Worm (Caenorhabditis elegans) whole organism, L1 larva: Measurements from ENCODE around the gene Y50E8A.2.

Experiments used
- C16A3.4 ChIP-seq: fragments of 150-350 bp; optimal IDR thresholded peaks from 2 replicates; lab custom pipeline; 2014; ENCODE audit warnings: missing biosample characterization, missing genetic modification characterization
- alr-1 ChIP-seq: fragments of 200-800 bp; sonication (Bioruptor generic); optimal IDR thresholded peaks from 2 replicates; lab custom pipeline; 2018; ENCODE audit warnings: borderline replicate concordance, mild to moderate bottlenecking, missing genetic modification characterization, missing compliant biosample characterization
- ama-1 ChIP-seq: fragments of 150-350 bp; optimal IDR thresholded peaks from 2 replicates; lab custom pipeline; 2014
- ceh-8 ChIP-seq: fragments of 200-800 bp; sonication (Bioruptor generic); optimal IDR thresholded peaks from 2 replicates; lab custom pipeline; 2018; ENCODE audit warnings: mild to moderate bottlenecking, missing genetic modification characterization, moderate library complexity, missing compliant biosample characterization
- dpl-1 ChIP-seq, 3 experiments: fragments of 150-350 bp in 2 of 3; sonication (generic microtip) in 1 of 3; optimal IDR thresholded peaks; 2 replicates each; lab custom pipeline; 2014 to 2017; ENCODE audit warnings: missing biosample characterization in 3 of 3, missing genetic modification characterization in 3 of 3, missing genetic modification reagents in 3 of 3
- dsc-1 ChIP-seq: sonication (generic microtip); optimal IDR thresholded peaks from 2 replicates; lab custom pipeline; 2016; ENCODE audit warnings: mild to moderate bottlenecking, missing genetic modification characterization, missing compliant biosample characterization
- efl-1 ChIP-seq, 4 experiments: fragments of 150-350 bp; optimal IDR thresholded peaks in 3 of 4; peaks in 1 of 4; 1 replicate in 1 of 4; 2 replicates in 3 of 4; lab custom pipeline; 2014; ENCODE audit warnings: missing biosample characterization in 2 of 4, missing genetic modification characterization in 2 of 4, missing genetic modification reagents in 2 of 4
- efl-3 ChIP-seq: fragments of 200-800 bp; sonication (Bioruptor generic); optimal IDR thresholded peaks from 2 replicates; lab custom pipeline; 2018; ENCODE audit warnings: mild to moderate bottlenecking, missing genetic modification characterization, missing compliant biosample characterization
- ets-5 ChIP-seq: fragments of 200-800 bp; sonication (Bioruptor generic); IDR thresholded peaks from 2 replicates; pipeline ENCODE4 v1.3.6; 2022; ENCODE audit warnings: missing genetic modification characterization, missing compliant biosample characterization
- fkh-10 ChIP-seq: sonication (generic microtip); optimal IDR thresholded peaks from 2 replicates; lab custom pipeline; 2017; ENCODE audit warnings: missing biosample characterization, missing genetic modification reagents, missing genetic modification characterization
- fkh-8 ChIP-seq: sonication (generic microtip); optimal IDR thresholded peaks from 2 replicates; lab custom pipeline; 2016; ENCODE audit warnings: mild to moderate bottlenecking, missing genetic modification characterization, missing compliant biosample characterization
- isw-1 ChIP-seq: fragments of 200-800 bp; sonication (Bioruptor generic); IDR thresholded peaks from 2 replicates; pipeline ENCODE4 v1.3.6; 2022; ENCODE audit warnings: missing genetic modification characterization, missing compliant biosample characterization
- lin-13 ChIP-seq: fragments of 150-350 bp; optimal IDR thresholded peaks from 2 replicates; lab custom pipeline; 2014; ENCODE audit warnings: missing biosample characterization, missing genetic modification reagents, missing genetic modification characterization
- lin-14 ChIP-seq: fragments of 200-800 bp; sonication (Bioruptor generic); optimal IDR thresholded peaks from 2 replicates; lab custom pipeline; 2018; ENCODE audit warnings: mild to moderate bottlenecking, missing genetic modification characterization, moderate library complexity, missing compliant biosample characterization
- lin-15B ChIP-seq: fragments of 150-350 bp; sonication (generic microtip); optimal IDR thresholded peaks from 3 replicates; lab custom pipeline; 2014; ENCODE audit warnings: missing biosample characterization, missing genetic modification characterization
- lin-39 ChIP-seq: fragments of 150-350 bp; optimal IDR thresholded peaks from 2 replicates; lab custom pipeline; 2014; ENCODE audit warnings: missing biosample characterization, missing genetic modification reagents, missing genetic modification characterization
- lir-3 ChIP-seq: sonication (generic microtip); optimal IDR thresholded peaks from 2 replicates; lab custom pipeline; 2016; ENCODE audit warnings: mild to moderate bottlenecking, missing genetic modification characterization, moderate library complexity, missing compliant biosample characterization; ENCODE audit not compliant: poor library complexity
- lsy-2 ChIP-seq, 2 experiments: fragments of 150-350 bp; optimal IDR thresholded peaks; 2 replicates each; lab custom pipeline; 2014; ENCODE audit warnings: missing biosample characterization in 2 of 2, missing genetic modification characterization in 2 of 2
- mab-9 ChIP-seq: fragments of 200-800 bp; sonication (Bioruptor generic); IDR thresholded peaks from 2 replicates; pipeline ENCODE4 v1.3.6; 2022; ENCODE audit warnings: missing genetic modification reagents, missing genetic modification characterization, missing compliant biosample characterization
- nhr-11 ChIP-seq: fragments of 150-350 bp; optimal IDR thresholded peaks from 2 replicates; lab custom pipeline; 2014; ENCODE audit warnings: missing biosample characterization, missing genetic modification characterization
- nhr-19 ChIP-seq: fragments of 200-800 bp; sonication (Bioruptor generic); conservative IDR thresholded peaks from 2 replicates; pipeline ENCODE4 v1.3.6; 2022; ENCODE audit warnings: missing genetic modification characterization, missing compliant biosample characterization
- nhr-20 ChIP-seq: sonication (generic microtip); optimal IDR thresholded peaks from 2 replicates; lab custom pipeline; 2016; ENCODE audit warnings: mild to moderate bottlenecking, missing genetic modification characterization, missing compliant biosample characterization
- nhr-85 ChIP-seq: sonication (generic microtip); peaks from one replicate; lab custom pipeline; 2016; ENCODE audit warnings: missing genetic modification characterization, inconsistent platforms, missing compliant biosample characterization
- nhr-90 ChIP-seq: sonication (generic microtip); optimal IDR thresholded peaks from 2 replicates; lab custom pipeline; 2016; ENCODE audit warnings: mild to moderate bottlenecking, missing genetic modification characterization, missing compliant biosample characterization; ENCODE audit not compliant: poor library complexity
- pax-3 ChIP-seq: fragments of 200-800 bp; sonication (Bioruptor generic); optimal IDR thresholded peaks from 2 replicates; lab custom pipeline; 2018; ENCODE audit warnings: mild to moderate bottlenecking, missing genetic modification characterization, moderate library complexity, missing compliant biosample characterization
- pqm-1 ChIP-seq: sonication (generic microtip); optimal IDR thresholded peaks from 3 replicates; lab custom pipeline; 2017; ENCODE audit warnings: missing biosample characterization, missing genetic modification characterization
- skn-1 ChIP-seq: fragments of 150-350 bp; optimal IDR thresholded peaks from 2 replicates; lab custom pipeline; 2014; ENCODE audit warnings: missing biosample characterization, missing genetic modification characterization
- snpc-4 ChIP-seq: fragments of 150-350 bp; optimal IDR thresholded peaks from 2 replicates; lab custom pipeline; 2014; ENCODE audit warnings: missing biosample characterization, missing genetic modification characterization
- snu-23 ChIP-seq: sonication (generic microtip); optimal IDR thresholded peaks from 2 replicates; lab custom pipeline; 2016; ENCODE audit warnings: missing genetic modification characterization, missing compliant biosample characterization
- sup-37 ChIP-seq: fragments of 200-800 bp; sonication (Bioruptor generic); optimal IDR thresholded peaks from 2 replicates; lab custom pipeline; 2018; ENCODE audit warnings: mild to moderate bottlenecking, missing genetic modification characterization, missing compliant biosample characterization
- unc-30 ChIP-seq: sonication (generic microtip); optimal IDR thresholded peaks from 2 replicates; lab custom pipeline; 2017; ENCODE audit warnings: missing biosample characterization, missing genetic modification characterization
- unc-98 ChIP-seq: fragments of 200-800 bp; sonication (Bioruptor generic); IDR thresholded peaks from 2 replicates; pipeline ENCODE4 v1.3.6; 2022; ENCODE audit warnings: missing genetic modification characterization, missing compliant biosample characterization
- xbp-1 ChIP-seq: sonication (generic microtip); optimal IDR thresholded peaks from 2 replicates; lab custom pipeline; 2016; ENCODE audit warnings: missing genetic modification characterization, missing compliant biosample characterization
- zag-1 ChIP-seq: fragments of 150-350 bp; optimal IDR thresholded peaks from 2 replicates; lab custom pipeline; 2014; ENCODE audit warnings: missing biosample characterization, missing genetic modification characterization

The Y50E8A.2 gene

DNA sequence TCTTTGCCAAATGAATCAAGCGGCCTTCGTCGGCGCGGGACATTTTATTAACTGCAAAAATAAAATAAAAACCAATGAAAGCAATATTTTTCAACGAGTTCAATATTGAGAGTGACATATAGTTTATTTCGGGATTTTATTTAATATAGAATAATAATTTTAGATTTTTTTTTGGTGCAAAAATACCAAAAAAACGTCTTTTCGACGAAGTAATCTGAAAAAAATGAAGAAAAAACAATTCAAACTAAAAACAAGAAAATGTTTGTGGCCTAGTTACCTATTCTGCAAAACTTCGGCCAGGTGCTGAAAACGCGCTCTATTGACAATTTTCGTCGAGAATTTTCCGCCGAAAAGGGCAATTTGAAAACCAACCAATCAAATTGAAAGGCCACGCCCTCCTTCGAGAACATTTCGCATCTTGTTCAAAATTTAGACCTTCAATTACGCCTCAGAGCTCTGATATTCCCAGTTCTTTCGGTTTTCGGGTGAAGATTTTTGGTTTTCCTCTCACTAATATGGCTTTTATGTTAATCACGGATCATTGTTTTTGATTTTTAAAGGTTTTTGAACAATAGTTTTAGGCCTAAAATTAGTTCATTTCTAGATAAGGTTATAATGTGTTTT is 43.1 kb downstream of the Y50E8A.2 start, which contains the start of gene C47E8.4 (continued):
- peak; percentile 99 for TF ChIP-seq nhr-85 (tag; lab: Kevin White, UChicago)
- peak; percentile 89 for TF ChIP-seq snpc-4
- peak; percentile 98 for TF ChIP-seq ceh-8 (GFP tag; lab: Kevin White, UChicago)
- TF ChIP-seq ets-5 (GFP tag; lab: Robert Waterston, UW), result no peak
- TF ChIP-seq nhr-19 (GFP tag; lab: Robert Waterston, UW), result peak; percentile 99
- TF ChIP-seq lin-13, result peak; percentile 98
- TF ChIP-seq pax-3 (tag; lab: Kevin White, UChicago), result peak; percentile 100
- peak; percentile 99 for TF ChIP-seq xbp-1 (tag; lab: Kevin White, UChicago)
- TF ChIP-seq lin-15B, result peak; percentile 99
- peak; percentile 99 for TF ChIP-seq dsc-1 (tag; lab: Kevin White, UChicago)
- peak; percentile 97 for TF ChIP-seq fkh-10
- peak; percentile 95 for TF ChIP-seq nhr-11 (tag; lab: Kevin White, UChicago)
- peak; percentile 95 for TF ChIP-seq skn-1
- peak; percentile 67 for TF ChIP-seq unc-30 (tag; lab: Kevin White, UChicago)
- TF ChIP-seq zag-1 (tag; lab: Kevin White, UChicago), result peak; percentile 93
- peak; percentile 97 for TF ChIP-seq unc-98

ce11 chrV:14684359-14685312 is 44.0 kb downstream of the Y50E8A.2 start, which contains the start of gene hsp-90:
hsp-90 (plus strand) TSS chrV:14684918.
- TF ChIP-seq lin-39 (tag; lab: Kevin White, UChicago) (no peak), fkh-8 (tag; lab: Kevin White, UChicago) (no peak), snu-23 (GFP tag; lab: Kevin White, UChicago) (peak; percentile 3), efl-3 (GFP tag; lab: Kevin White, UChicago) (no peak), efl-1 (optimal IDR thresholded peaks at IDR 0.05; lab: Kevin White, UChicago) (no peak), efl-1 (GFP tag; optimal IDR thresholded peaks at IDR 0.05 in 1 of 2; lab: Kevin White, UChicago) (peak in 1 of 2 experiments; percentile 50), alr-1 (tag; lab: Kevin White, UChicago) (no peak), pqm-1 (no peak), nhr-90 (tag; lab: Kevin White, UChicago) (no peak), mab-9 (GFP tag; lab: Robert Waterston, UW) (no peak), dpl-1 (GFP tag; optimal IDR thresholded peaks at IDR 0.05; lab: Kevin White, UChicago) (no peak), nhr-20 (tag; lab: Kevin White, UChicago) (peak; percentile 8)

- no peak for TF ChIP-seq efl-1 (optimal IDR thresholded peaks at IDR 0.05; lab: Kevin White, UChicago)
- TF ChIP-seq efl-1 (GFP tag; optimal IDR thresholded peaks at IDR 0.05 in 1 of 2; lab: Kevin White, UChicago), result peak in 1 of 2 experiments; percentile 90
- no peak for TF ChIP-seq C16A3.4 (tag; lab: Kevin White, UChicago)
- no peak for TF ChIP-seq sup-37 (GFP tag; lab: Kevin White, UChicago)
Measured at ce11 chrV:14683926-14684325, 44.7 kb downstream of the Y50E8A.2 start.

DNA sequence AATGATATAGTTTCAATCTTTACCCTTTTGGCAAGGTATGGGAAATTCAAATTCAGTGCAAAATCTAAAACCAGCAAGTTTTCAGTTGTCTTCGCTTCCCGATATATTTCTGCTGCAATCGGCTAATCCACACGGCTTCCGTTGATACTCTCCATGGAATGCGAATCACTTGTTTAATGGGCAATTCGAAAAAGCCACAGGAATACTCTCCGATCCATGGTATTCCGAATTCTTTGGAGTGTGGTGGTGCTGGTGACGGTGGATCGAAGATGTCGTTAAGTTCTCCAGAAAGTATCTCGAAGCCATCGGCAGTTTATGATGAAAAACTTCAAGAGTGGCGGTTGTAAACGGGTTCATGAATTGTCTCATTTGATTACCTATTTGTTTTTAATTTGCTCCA is 45.4 kb downstream of the Y50E8A.2 start:
- TF ChIP-seq lsy-2 (tag; optimal IDR thresholded peaks at IDR 0.05; lab: Kevin White, UChicago) (no peak), isw-1 (GFP tag; lab: Robert Waterston, UW) (no peak), lin-14 (no peak), ama-1 (lab: Kevin White, UChicago) (peak; percentile 22), efl-1 (optimal IDR thresholded peaks at IDR 0.05; lab: Kevin White, UChicago) (no peak), efl-1 (GFP tag; optimal IDR thresholded peaks at IDR 0.05 in 1 of 2; lab: Kevin White, UChicago) (peak in 1 of 2 experiments; percentile 81), lir-3 (no peak)
- TF ChIP-seq, all 84 proteins: peak for 2
